Worm (Caenorhabditis elegans) whole organism, L4 larva: ENCODE results near the gene mrps-23.

ENCODE experiments used
- aha-1 ChIP-seq: fragments of 150-350 bp; peaks from one replicate; lab custom pipeline; 2014; ENCODE audit warnings: missing biosample characterization, missing genetic modification characterization
- ceh-82 ChIP-seq: sonication (generic microtip); optimal IDR thresholded peaks from 2 replicates; lab custom pipeline; 2017; ENCODE audit warnings: missing biosample characterization, missing genetic modification characterization
- spr-1 ChIP-seq: sonication (generic microtip); optimal IDR thresholded peaks from 2 replicates; lab custom pipeline; 2016; ENCODE audit warnings: mild to moderate bottlenecking, missing genetic modification characterization, missing compliant biosample characterization

DNA sequence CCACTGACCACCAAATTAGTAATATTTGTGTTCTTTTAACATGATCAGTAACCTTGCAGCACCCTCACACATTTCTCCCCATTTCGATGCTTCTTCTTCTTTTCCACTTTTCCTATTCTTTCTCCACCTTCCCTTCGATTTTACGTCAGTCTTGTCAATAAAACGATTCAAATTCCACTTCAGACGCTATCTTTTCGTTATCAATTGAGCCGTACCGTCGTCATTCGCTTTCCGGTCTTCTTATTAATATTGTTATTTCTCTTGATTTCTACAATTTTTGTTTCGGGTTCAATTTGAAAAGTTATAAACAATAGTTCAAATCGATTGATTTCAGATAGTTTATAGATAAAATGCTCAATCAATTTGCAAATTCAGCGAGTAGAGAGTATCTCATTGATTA lies 36.0 kb downstream of the mrps-23 start:
- TF ChIP-seq spr-1 (tag; lab: Kevin White, UChicago) (no peak), ceh-82 (tag; lab: Kevin White, UChicago) (no peak), aha-1 (tag; lab: Kevin White, UChicago) (no peak)
